Worm (Caenorhabditis elegans) whole organism, young adult: ENCODE results near the gene srz-91.

ENCODE experiments used
- F33H1.4 ChIP-seq: fragments of 200-800 bp; sonication (Bioruptor generic); IDR thresholded peaks from 2 replicates; pipeline ENCODE4 v1.3.6; 2022; ENCODE audit warnings: missing genetic modification reagents, missing genetic modification characterization, missing compliant biosample characterization
- F55B11.4 ChIP-seq: sonication (generic microtip); optimal IDR thresholded peaks from 2 replicates; lab custom pipeline; 2016; ENCODE audit warnings: missing compliant biosample characterization, missing genetic modification characterization, borderline replicate concordance; ENCODE audit not compliant: insufficient read depth
- die-1 ChIP-seq: sonication (generic microtip); optimal IDR thresholded peaks from 2 replicates; lab custom pipeline; 2016; ENCODE audit warnings: missing genotype, mild to moderate bottlenecking, missing genetic modification characterization, missing compliant biosample characterization

- TF ChIP-seq die-1 (tag; lab: Kevin White, UChicago): no peak
- no peak for TF ChIP-seq F55B11.4 (tag; lab: Kevin White, UChicago)
- TF ChIP-seq F33H1.4 (GFP tag; lab: Robert Waterston, UW): no peak
Observed at ce11 chrV:17615609-17616008, 7.7 kb downstream of the srz-91 start, which contains the start of gene Y6G8.5.
